Fruit fly (Drosophila melanogaster) S2 (cell line): ENCODE data around the gene slpr.

Source experiments
- CG8478 ChIP-seq: fragments of >200 bp; optimal IDR thresholded peaks from 2 replicates; lab custom pipeline; 2018
- CTCF ChIP-seq, 2 experiments: fragments of >200 bp; optimal IDR thresholded peaks; 2 replicates each; lab custom pipeline; 2018

DNA sequence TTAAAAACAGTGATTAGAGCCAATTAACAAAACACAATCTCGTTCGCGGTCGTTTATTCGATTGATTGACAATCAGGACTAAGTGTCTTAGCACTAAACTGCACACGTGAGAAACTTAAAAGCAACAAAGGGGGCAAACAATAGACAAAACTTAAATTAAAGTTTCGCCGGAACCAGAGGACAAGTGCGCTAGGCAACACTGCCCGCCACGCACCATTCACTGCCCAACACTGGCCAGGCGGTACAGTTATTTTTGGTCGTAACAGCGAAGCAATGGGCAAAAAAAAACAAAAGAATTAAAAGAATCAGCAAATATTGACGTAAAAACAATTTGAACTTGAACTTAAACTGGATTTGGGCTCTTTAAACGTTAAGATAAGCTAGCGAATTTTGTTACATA is 39.7 kb downstream of the slpr start:
- no peak for TF ChIP-seq CG8478 (lab: Kevin White, UChicago)
- TF ChIP-seq CTCF (optimal IDR thresholded peaks at IDR 0.05; lab: Kevin White, UChicago) = no peak
